Fruit fly (Drosophila melanogaster): ENCODE results near the gene hng3.

Gene hng3

DNA sequence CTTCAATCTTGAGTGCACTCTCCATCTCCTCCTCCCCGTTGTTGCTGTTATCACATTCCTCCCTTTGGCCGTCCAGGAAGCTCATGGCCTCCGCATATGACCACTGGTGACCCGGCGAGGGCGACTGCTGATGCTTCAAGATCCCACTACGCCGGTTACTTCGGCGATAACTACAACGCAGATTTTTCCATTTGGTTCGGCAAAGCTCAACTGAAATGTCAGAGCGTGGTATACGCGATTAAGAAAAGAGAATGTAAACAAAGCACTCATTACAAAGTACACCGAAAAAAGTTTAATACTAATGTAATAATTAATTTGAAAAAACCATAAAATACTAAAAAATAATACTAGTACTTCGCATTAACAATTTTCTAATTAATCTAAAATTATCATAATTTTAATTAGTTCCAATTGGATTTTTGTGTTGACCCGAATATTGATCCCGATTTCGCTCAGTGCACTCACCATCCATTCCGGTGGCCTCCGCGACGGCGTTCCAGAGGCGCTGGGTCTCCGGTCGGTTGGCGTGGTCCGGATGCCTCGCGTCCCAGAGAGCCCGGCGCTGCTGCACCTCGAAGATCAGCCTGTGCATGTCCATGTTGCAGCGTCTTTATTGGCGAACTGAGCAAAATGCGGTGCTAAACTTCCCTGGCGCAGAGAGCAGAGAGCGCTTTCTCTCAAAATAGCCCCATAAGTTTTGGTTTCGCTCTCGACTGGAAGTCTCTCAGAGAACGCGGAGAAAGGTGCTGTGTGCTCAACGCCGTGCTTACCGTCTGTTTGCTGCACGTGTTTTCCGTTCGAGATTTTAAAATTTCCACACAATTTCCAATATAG is 16.5 kb downstream of the hng3 start (continued):
- TF ChIP-seq HLH4C (GFP tag; IDR thresholded peaks at IDR 0.05; ENCODE audit: partially characterized antibody) (no peak), Elba2 (GFP tag; optimal IDR thresholded peaks at IDR 0.05) (peak; percentile 52), Dek (tag; optimal IDR thresholded peaks at IDR 0.05) (peak; percentile 75), fd3F (GFP tag; optimal IDR thresholded peaks at IDR 0.05) (peak; percentile 82), CG7963 (GFP tag; IDR thresholded peaks at IDR 0.05; ENCODE audit: partially characterized antibody) (no peak), Hr78 (GFP tag; optimal IDR thresholded peaks at IDR 0.05) (peak in 1 of 2 experiments; percentile 78), Fer3 (tag; optimal IDR thresholded peaks at IDR 0.05) (peak; percentile 85), CG11723 (GFP tag; optimal IDR thresholded peaks at IDR 0.05) (peak; percentile 89), CG12942 (GFP tag; optimal IDR thresholded peaks at IDR 0.05) (peak; percentile 88), CG31441 (GFP tag; IDR thresholded peaks at IDR 0.05) (peak; percentile 95), twi (tag; optimal IDR thresholded peaks at IDR 0.05) (peak; percentile 86), br (optimal IDR thresholded peaks at IDR 0.05) (no peak), sima (GFP tag; optimal IDR thresholded peaks at IDR 0.05) (no peak), psq (GFP tag; optimal IDR thresholded peaks at IDR 0.05) (peak; percentile 73), sr (GFP tag; IDR thresholded peaks at IDR 0.05) (peak; percentile 59; the same call in 2 of the 3 replicates), CG11398 (GFP tag; optimal IDR thresholded peaks at IDR 0.05) (no peak), CTCF (GFP tag; optimal IDR thresholded peaks at IDR 0.05) (peak; percentile 60), Sox102F (GFP tag; optimal IDR thresholded peaks at IDR 0.05) (peak; percentile 95), CG15514 (GFP tag; optimal IDR thresholded peaks at IDR 0.05) (peak; percentile 76), ken (GFP tag; IDR thresholded peaks at IDR 0.05) (peak; percentile 80), odd (GFP tag; optimal IDR thresholded peaks at IDR 0.05) (peak; percentile 87), CG9609 (GFP tag; optimal IDR thresholded peaks at IDR 0.05) (peak; percentile 48), CG10462 (GFP tag; optimal IDR thresholded peaks at IDR 0.05) (peak; percentile 85), Aef1 (GFP tag; IDR thresholded peaks at IDR 0.05) (peak; percentile 83), pan (optimal IDR thresholded peaks at IDR 0.05) (no peak), pan (GFP tag; optimal IDR thresholded peaks at IDR 0.05 in 1 of 2, IDR thresholded peaks at IDR 0.05 in 1 of 2) (peak in 1 of 2 experiments; percentile 94), bab2 (GFP tag; optimal IDR thresholded peaks at IDR 0.05) (peak; percentile 54), sens-2 (GFP tag; IDR thresholded peaks at IDR 0.05) (peak; percentile 89), al (GFP tag; IDR thresholded peaks at IDR 0.05) (peak; percentile 76), pita (GFP tag; optimal IDR thresholded peaks at IDR 0.05) (no peak), Atf3 (GFP tag; optimal IDR thresholded peaks at IDR 0.05) (peak; percentile 28), CG6683 (GFP tag; optimal IDR thresholded peaks at IDR 0.05) (peak; percentile 86), Ravus (GFP tag; IDR thresholded peaks at IDR 0.05) (peak; percentile 66), repo (GFP tag; optimal IDR thresholded peaks at IDR 0.05) (no peak), CG1024 (GFP tag; IDR thresholded peaks at IDR 0.05) (peak; percentile 83), CG34376 (GFP tag; optimal IDR thresholded peaks at IDR 0.05) (peak; percentile 60), Deaf1 (tag; optimal IDR thresholded peaks at IDR 0.05) (peak; percentile 68), amos (GFP tag; IDR thresholded peaks at IDR 0.05; ENCODE audit: partially characterized antibody) (no peak), Fer1 (GFP tag; optimal IDR thresholded peaks at IDR 0.05) (peak; percentile 89), CG13123 (GFP tag; optimal IDR thresholded peaks at IDR 0.05) (peak; percentile 75), Doc2 (GFP tag; IDR thresholded peaks at IDR 0.05) (peak; percentile 52; the same call in 1 of the 2 replicates), Atf-2 (GFP tag; optimal IDR thresholded peaks at IDR 0.05) (peak; percentile 38), D (optimal IDR thresholded peaks at IDR 0.05) (no peak), D (GFP tag; optimal IDR thresholded peaks at IDR 0.05) (peak; percentile 94), D19A (tag; optimal IDR thresholded peaks at IDR 0.05) (peak; percentile 78), CG13296 (GFP tag; optimal IDR thresholded peaks at IDR 0.05) (peak; percentile 86), Neu2 (GFP tag; optimal IDR thresholded peaks at IDR 0.05; ENCODE audit: borderline replicate concordance) (no peak), chm (GFP tag; IDR thresholded peaks at IDR 0.05) (peak; percentile 80), CG32772 (GFP tag; IDR thresholded peaks at IDR 0.05) (peak; percentile 92), CG8478 (optimal IDR thresholded peaks at IDR 0.05) (no peak), Dad (GFP tag; optimal IDR thresholded peaks at IDR 0.05) (peak; percentile 72)

Measured in whole organism, embryonic.